Worm (Caenorhabditis elegans) whole organism, L1 larva: ENCODE measurements around the gene famh-136.

ENCODE experiments used
- C04F5.9 ChIP-seq: sonication (generic microtip); optimal IDR thresholded peaks from 2 replicates; lab custom pipeline; 2016; ENCODE audit warnings: missing genetic modification characterization, missing compliant biosample characterization
- C16A3.4 ChIP-seq: fragments of 150-350 bp; optimal IDR thresholded peaks from 2 replicates; lab custom pipeline; 2014; ENCODE audit warnings: missing biosample characterization, missing genetic modification characterization
- C34B4.2 ChIP-seq: sonication (generic microtip); optimal IDR thresholded peaks from 2 replicates; lab custom pipeline; 2017; ENCODE audit warnings: mild to moderate bottlenecking, missing genetic modification characterization, missing compliant biosample characterization
- F16B12.6 ChIP-seq: fragments of 150-350 bp; optimal IDR thresholded peaks from 2 replicates; lab custom pipeline; 2014; ENCODE audit warnings: missing biosample characterization, missing genetic modification characterization
- aha-1 ChIP-seq: fragments of 150-350 bp; optimal IDR thresholded peaks from 2 replicates; lab custom pipeline; 2014; ENCODE audit warnings: missing biosample characterization, missing genetic modification characterization
- blmp-1 ChIP-seq: fragments of 150-350 bp; optimal IDR thresholded peaks from 2 replicates; lab custom pipeline; 2014; ENCODE audit warnings: missing biosample characterization, missing genetic modification characterization
- ceh-63 ChIP-seq: fragments of 200-800 bp; sonication (Bioruptor generic); optimal IDR thresholded peaks from 2 replicates; lab custom pipeline; 2018; ENCODE audit warnings: mild to moderate bottlenecking, missing genetic modification characterization, missing compliant biosample characterization
- ceh-8 ChIP-seq: fragments of 200-800 bp; sonication (Bioruptor generic); optimal IDR thresholded peaks from 2 replicates; lab custom pipeline; 2018; ENCODE audit warnings: mild to moderate bottlenecking, missing genetic modification characterization, moderate library complexity, missing compliant biosample characterization
- ceh-82 ChIP-seq, 3 experiments: fragments of 150-350 bp in 1 of 3; sonication (generic microtip) in 2 of 3; optimal IDR thresholded peaks; 2 replicates each; lab custom pipeline; 2014 to 2017; ENCODE audit warnings: missing biosample characterization in 3 of 3, missing genetic modification characterization in 3 of 3
- ceh-90 ChIP-seq: sonication (generic microtip); optimal IDR thresholded peaks from 2 replicates; lab custom pipeline; 2016; ENCODE audit warnings: missing genetic modification characterization, missing compliant biosample characterization
- ces-1 ChIP-seq: fragments of 150-350 bp; optimal IDR thresholded peaks from 2 replicates; lab custom pipeline; 2014; ENCODE audit warnings: missing biosample characterization, missing genetic modification reagents, missing genetic modification characterization
- dpl-1 ChIP-seq, 3 experiments: fragments of 150-350 bp in 2 of 3; sonication (generic microtip) in 1 of 3; optimal IDR thresholded peaks; 2 replicates each; lab custom pipeline; 2014 to 2017; ENCODE audit warnings: missing biosample characterization in 3 of 3, missing genetic modification characterization in 3 of 3, missing genetic modification reagents in 3 of 3
- efl-1 ChIP-seq, 4 experiments: fragments of 150-350 bp; optimal IDR thresholded peaks in 3 of 4; peaks in 1 of 4; 1 replicate in 1 of 4; 2 replicates in 3 of 4; lab custom pipeline; 2014; ENCODE audit warnings: missing biosample characterization in 2 of 4, missing genetic modification characterization in 2 of 4, missing genetic modification reagents in 2 of 4
- efl-3 ChIP-seq: fragments of 200-800 bp; sonication (Bioruptor generic); optimal IDR thresholded peaks from 2 replicates; lab custom pipeline; 2018; ENCODE audit warnings: mild to moderate bottlenecking, missing genetic modification characterization, missing compliant biosample characterization
- egl-27 ChIP-seq, 2 experiments: fragments of 150-350 bp in 1 of 2; sonication (generic microtip); optimal IDR thresholded peaks; 3 replicates each; lab custom pipeline; 2017 to 2018; ENCODE audit warnings: missing biosample characterization in 2 of 2, missing genetic modification characterization in 2 of 2, missing genetic modification reagents in 2 of 2
- elt-3 ChIP-seq, 6 experiments: fragments of 150-350 bp in 1 of 6; sonication (generic microtip); optimal IDR thresholded peaks; 2 replicates each; lab custom pipeline; 2017 to 2018; ENCODE audit warnings: missing biosample characterization in 6 of 6, missing genetic modification characterization in 6 of 6, inconsistent platforms in 1 of 6
- fkh-10 ChIP-seq: sonication (generic microtip); optimal IDR thresholded peaks from 2 replicates; lab custom pipeline; 2017; ENCODE audit warnings: missing biosample characterization, missing genetic modification reagents, missing genetic modification characterization
- fkh-8 ChIP-seq: sonication (generic microtip); optimal IDR thresholded peaks from 2 replicates; lab custom pipeline; 2016; ENCODE audit warnings: mild to moderate bottlenecking, missing genetic modification characterization, missing compliant biosample characterization
- grh-1 ChIP-seq: fragments of 200-800 bp; sonication (Bioruptor generic); IDR thresholded peaks from 2 replicates; pipeline ENCODE4 v1.3.6; 2022; ENCODE audit warnings: missing genetic modification reagents, missing genetic modification characterization, missing compliant biosample characterization
- hlh-4 ChIP-seq: sonication (generic microtip); optimal IDR thresholded peaks from 2 replicates; lab custom pipeline; 2016; ENCODE audit warnings: mild to moderate bottlenecking, missing genetic modification characterization, missing compliant biosample characterization
- hpl-2 ChIP-seq: fragments of 150-350 bp; optimal IDR thresholded peaks from 2 replicates; lab custom pipeline; 2014; ENCODE audit warnings: missing biosample characterization, missing genetic modification reagents, missing genetic modification characterization
- isw-1 ChIP-seq: fragments of 200-800 bp; sonication (Bioruptor generic); IDR thresholded peaks from 2 replicates; pipeline ENCODE4 v1.3.6; 2022; ENCODE audit warnings: missing genetic modification characterization, missing compliant biosample characterization
- lin-13 ChIP-seq: fragments of 150-350 bp; optimal IDR thresholded peaks from 2 replicates; lab custom pipeline; 2014; ENCODE audit warnings: missing biosample characterization, missing genetic modification reagents, missing genetic modification characterization
- lin-15B ChIP-seq: fragments of 150-350 bp; sonication (generic microtip); optimal IDR thresholded peaks from 3 replicates; lab custom pipeline; 2014; ENCODE audit warnings: missing biosample characterization, missing genetic modification characterization
- lin-35 ChIP-seq, 2 experiments: fragments of 150-350 bp; optimal IDR thresholded peaks; 2 replicates each; lab custom pipeline; 2014; ENCODE audit warnings: missing biosample characterization in 2 of 2, missing genetic modification characterization in 2 of 2, missing genetic modification reagents in 2 of 2
- nhr-12 ChIP-seq: sonication (generic microtip); optimal IDR thresholded peaks from 2 replicates; lab custom pipeline; 2017; ENCODE audit warnings: missing biosample characterization, missing genetic modification characterization
- nhr-19 ChIP-seq: fragments of 200-800 bp; sonication (Bioruptor generic); conservative IDR thresholded peaks from 2 replicates; pipeline ENCODE4 v1.3.6; 2022; ENCODE audit warnings: missing genetic modification characterization, missing compliant biosample characterization
- nhr-47 ChIP-seq: sonication (generic microtip); optimal IDR thresholded peaks from 2 replicates; lab custom pipeline; 2016; ENCODE audit warnings: mild to moderate bottlenecking, missing genetic modification characterization, moderate library complexity, missing compliant biosample characterization
- nhr-76 ChIP-seq: sonication (generic microtip); optimal IDR thresholded peaks from 2 replicates; lab custom pipeline; 2017; ENCODE audit warnings: missing biosample characterization, missing genetic modification characterization
- nhr-85 ChIP-seq: sonication (generic microtip); peaks from one replicate; lab custom pipeline; 2016; ENCODE audit warnings: missing genetic modification characterization, inconsistent platforms, missing compliant biosample characterization
- pag-3 ChIP-seq: sonication (generic microtip); optimal IDR thresholded peaks from 2 replicates; lab custom pipeline; 2017; ENCODE audit warnings: missing genetic modification characterization, mild to moderate bottlenecking, missing compliant biosample characterization, antibody characterized with exemption, borderline replicate concordance; ENCODE audit not compliant: insufficient read depth
- pqm-1 ChIP-seq: sonication (generic microtip); optimal IDR thresholded peaks from 3 replicates; lab custom pipeline; 2017; ENCODE audit warnings: missing biosample characterization, missing genetic modification characterization
- skn-1 ChIP-seq: fragments of 150-350 bp; optimal IDR thresholded peaks from 2 replicates; lab custom pipeline; 2014; ENCODE audit warnings: missing biosample characterization, missing genetic modification characterization
- snu-23 ChIP-seq: sonication (generic microtip); optimal IDR thresholded peaks from 2 replicates; lab custom pipeline; 2016; ENCODE audit warnings: missing genetic modification characterization, missing compliant biosample characterization
- sox-4 ChIP-seq: sonication (generic microtip); optimal IDR thresholded peaks from 2 replicates; lab custom pipeline; 2016; ENCODE audit warnings: missing genetic modification characterization, missing compliant biosample characterization
- swsn-7 ChIP-seq: sonication (generic microtip); optimal IDR thresholded peaks from 2 replicates; lab custom pipeline; 2016; ENCODE audit warnings: missing genetic modification characterization, missing compliant biosample characterization
- tlp-1 ChIP-seq: fragments of 150-350 bp; optimal IDR thresholded peaks from 2 replicates; lab custom pipeline; 2014; ENCODE audit warnings: missing biosample characterization, missing genetic modification characterization
- unc-30 ChIP-seq: sonication (generic microtip); optimal IDR thresholded peaks from 2 replicates; lab custom pipeline; 2017; ENCODE audit warnings: missing biosample characterization, missing genetic modification characterization
- unc-86 ChIP-seq: sonication (generic microtip); optimal IDR thresholded peaks from 2 replicates; lab custom pipeline; 2016; ENCODE audit warnings: missing genetic modification characterization, missing compliant biosample characterization
- zip-4 ChIP-seq: fragments of 200-800 bp; sonication (Bioruptor generic); optimal IDR thresholded peaks from 2 replicates; lab custom pipeline; 2018; ENCODE audit warnings: mild to moderate bottlenecking, missing genetic modification characterization, moderate library complexity, missing compliant biosample characterization
- ztf-4 ChIP-seq: fragments of 150-350 bp; optimal IDR thresholded peaks from 2 replicates; lab custom pipeline; 2014; ENCODE audit warnings: missing biosample characterization, missing genetic modification characterization

The famh-136 gene

ce11 chrIII:8887184-8887801 lies at the start of gene famh-136 (continued):
- TF ChIP-seq blmp-1 (tag; lab: Kevin White, UChicago) (peak; percentile 82), fkh-10 (GFP tag; lab: Kevin White, UChicago) (peak; percentile 42), skn-1 (tag; lab: Kevin White, UChicago) (peak; percentile 74), grh-1 (GFP tag; lab: Robert Waterston, UW) (no peak; the same call in 1 of the 2 replicates), ceh-90 (tag; lab: Kevin White, UChicago) (no peak), pqm-1 (tag; lab: Kevin White, UChicago) (no peak), fkh-8 (peak; percentile 83), nhr-12 (no peak), C04F5.9 (tag; lab: Kevin White, UChicago) (peak; percentile 93), nhr-47 (tag; lab: Kevin White, UChicago) (peak; percentile 90), dpl-1 (GFP tag; optimal IDR thresholded peaks at IDR 0.05; lab: Kevin White, UChicago) (peak; percentile 76 to 88 (median 84)), aha-1 (tag; lab: Kevin White, UChicago) (no peak), ztf-4 (tag; lab: Kevin White, UChicago) (peak; percentile 71), lin-15B (tag; lab: Kevin White, UChicago) (peak; percentile 75), C16A3.4 (peak; percentile 88), tlp-1 (tag; lab: Kevin White, UChicago) (no peak), hpl-2 (peak; percentile 56), unc-30 (tag; lab: Kevin White, UChicago) (no peak), ceh-8 (GFP tag; lab: Kevin White, UChicago) (no peak), swsn-7 (peak; percentile 87), pag-3 (tag; lab: Kevin White, UChicago) (peak; percentile 39), unc-86 (tag; lab: Kevin White, UChicago) (peak; percentile 64), lin-35 (GFP tag; optimal IDR thresholded peaks at IDR 0.05; lab: Kevin White, UChicago) (peak; percentile 81 to 92), nhr-76 (tag; lab: Kevin White, UChicago) (no peak), ceh-82 (tag; optimal IDR thresholded peaks at IDR 0.05; lab: Kevin White, UChicago) (peak; percentile 45 to 80 (median 61)), nhr-85 (peak; percentile 89), egl-27 (tag; optimal IDR thresholded peaks at IDR 0.05; lab: Kevin White, UChicago) (no peak), lin-13 (GFP tag; lab: Kevin White, UChicago) (peak; percentile 68), C34B4.2 (tag; lab: Kevin White, UChicago) (no peak), sox-4 (tag; lab: Kevin White, UChicago) (peak; percentile 65), isw-1 (GFP tag; lab: Robert Waterston, UW) (peak; percentile 50), zip-4 (GFP tag; lab: Kevin White, UChicago) (peak; percentile 42), F16B12.6 (tag; lab: Kevin White, UChicago) (peak; percentile 61)

ce11 chrIII:8838075-8838474 lies 49.5 kb upstream of the famh-136 start, which contains the start of gene F44E2.4:
F44E2.4 (minus strand) TSS chrIII:8838424.
- TF ChIP-seq ces-1: no peak
- no peak for TF ChIP-seq hlh-4 (tag; lab: Kevin White, UChicago)
- no peak for TF ChIP-seq nhr-19 (GFP tag; lab: Robert Waterston, UW)
- TF ChIP-seq efl-3 (GFP tag; lab: Kevin White, UChicago): no peak
- TF ChIP-seq efl-1 (optimal IDR thresholded peaks at IDR 0.05; lab: Kevin White, UChicago): no peak
- TF ChIP-seq efl-1 (GFP tag; optimal IDR thresholded peaks at IDR 0.05 in 1 of 2; lab: Kevin White, UChicago): no peak
- no peak for TF ChIP-seq ceh-63 (GFP tag; lab: Kevin White, UChicago)
- TF ChIP-seq elt-3 (tag; optimal IDR thresholded peaks at IDR 0.05; lab: Kevin White, UChicago): no peak
- TF ChIP-seq snu-23: no peak
- TF ChIP-seq ceh-8 (GFP tag; lab: Kevin White, UChicago): no peak
